Fruit fly (Drosophila melanogaster): ENCODE measurements around the gene osi.

dm6 chr2L:16839665-16840064 lies 48.1 kb downstream of the osi start:
- TF ChIP-seq psq (optimal IDR thresholded peaks at IDR 0.05), result no peak
- no peak for TF ChIP-seq Myc (optimal IDR thresholded peaks at IDR 0.05)
- TF ChIP-seq h (optimal IDR thresholded peaks at IDR 0.05), result no peak

Measured in Kc167 (cell line).